Worm (Caenorhabditis elegans) whole organism, L1 larva: ENCODE data around the gene W02B12.1.

Experiments used
- C04F5.9 ChIP-seq: sonication (generic microtip); optimal IDR thresholded peaks from 2 replicates; lab custom pipeline; 2016; ENCODE audit warnings: missing genetic modification characterization, missing compliant biosample characterization
- C34B4.2 ChIP-seq: sonication (generic microtip); optimal IDR thresholded peaks from 2 replicates; lab custom pipeline; 2017; ENCODE audit warnings: mild to moderate bottlenecking, missing genetic modification characterization, missing compliant biosample characterization
- Y116A8C.19 ChIP-seq: sonication (generic microtip); optimal IDR thresholded peaks from 2 replicates; lab custom pipeline; 2016; ENCODE audit warnings: missing compliant biosample characterization, missing genetic modification characterization, borderline replicate concordance
- alr-1 ChIP-seq: fragments of 200-800 bp; sonication (Bioruptor generic); optimal IDR thresholded peaks from 2 replicates; lab custom pipeline; 2018; ENCODE audit warnings: borderline replicate concordance, mild to moderate bottlenecking, missing genetic modification characterization, missing compliant biosample characterization
- ama-1 ChIP-seq: fragments of 150-350 bp; optimal IDR thresholded peaks from 2 replicates; lab custom pipeline; 2014
- blmp-1 ChIP-seq: fragments of 150-350 bp; optimal IDR thresholded peaks from 2 replicates; lab custom pipeline; 2014; ENCODE audit warnings: missing biosample characterization, missing genetic modification characterization
- ceh-82 ChIP-seq, 3 experiments: fragments of 150-350 bp in 1 of 3; sonication (generic microtip) in 2 of 3; optimal IDR thresholded peaks; 2 replicates each; lab custom pipeline; 2014 to 2017; ENCODE audit warnings: missing biosample characterization in 3 of 3, missing genetic modification characterization in 3 of 3
- ceh-88 ChIP-seq: fragments of 200-800 bp; sonication (Bioruptor generic); IDR thresholded peaks from 2 replicates; pipeline ENCODE4 v1.3.6; 2022; ENCODE audit warnings: missing genetic modification characterization, missing compliant biosample characterization
- ces-1 ChIP-seq: fragments of 150-350 bp; optimal IDR thresholded peaks from 2 replicates; lab custom pipeline; 2014; ENCODE audit warnings: missing biosample characterization, missing genetic modification reagents, missing genetic modification characterization
- dpl-1 ChIP-seq, 3 experiments: fragments of 150-350 bp in 2 of 3; sonication (generic microtip) in 1 of 3; optimal IDR thresholded peaks; 2 replicates each; lab custom pipeline; 2014 to 2017; ENCODE audit warnings: missing biosample characterization in 3 of 3, missing genetic modification characterization in 3 of 3, missing genetic modification reagents in 3 of 3
- efl-1 ChIP-seq, 4 experiments: fragments of 150-350 bp; optimal IDR thresholded peaks in 3 of 4; peaks in 1 of 4; 1 replicate in 1 of 4; 2 replicates in 3 of 4; lab custom pipeline; 2014; ENCODE audit warnings: missing biosample characterization in 2 of 4, missing genetic modification characterization in 2 of 4, missing genetic modification reagents in 2 of 4
- efl-3 ChIP-seq: fragments of 200-800 bp; sonication (Bioruptor generic); optimal IDR thresholded peaks from 2 replicates; lab custom pipeline; 2018; ENCODE audit warnings: mild to moderate bottlenecking, missing genetic modification characterization, missing compliant biosample characterization
- egl-27 ChIP-seq, 2 experiments: fragments of 150-350 bp in 1 of 2; sonication (generic microtip); optimal IDR thresholded peaks; 3 replicates each; lab custom pipeline; 2017 to 2018; ENCODE audit warnings: missing biosample characterization in 2 of 2, missing genetic modification characterization in 2 of 2, missing genetic modification reagents in 2 of 2
- elt-3 ChIP-seq, 6 experiments: fragments of 150-350 bp in 1 of 6; sonication (generic microtip); optimal IDR thresholded peaks; 2 replicates each; lab custom pipeline; 2017 to 2018; ENCODE audit warnings: missing biosample characterization in 6 of 6, missing genetic modification characterization in 6 of 6, inconsistent platforms in 1 of 6
- fkh-10 ChIP-seq: sonication (generic microtip); optimal IDR thresholded peaks from 2 replicates; lab custom pipeline; 2017; ENCODE audit warnings: missing biosample characterization, missing genetic modification reagents, missing genetic modification characterization
- fkh-4 ChIP-seq: sonication (generic microtip); optimal IDR thresholded peaks from 2 replicates; lab custom pipeline; 2016; ENCODE audit warnings: missing compliant biosample characterization, missing genetic modification characterization, borderline replicate concordance
- hlh-17 ChIP-seq: fragments of 200-800 bp; sonication (Bioruptor generic); optimal IDR thresholded peaks from 2 replicates; lab custom pipeline; 2018; ENCODE audit warnings: missing genetic modification characterization, mild to moderate bottlenecking, missing compliant biosample characterization, moderate library complexity, borderline replicate concordance
- hlh-4 ChIP-seq: sonication (generic microtip); optimal IDR thresholded peaks from 2 replicates; lab custom pipeline; 2016; ENCODE audit warnings: mild to moderate bottlenecking, missing genetic modification characterization, missing compliant biosample characterization
- hpl-2 ChIP-seq: fragments of 150-350 bp; optimal IDR thresholded peaks from 2 replicates; lab custom pipeline; 2014; ENCODE audit warnings: missing biosample characterization, missing genetic modification reagents, missing genetic modification characterization
- irx-1 ChIP-seq: sonication (generic microtip); optimal IDR thresholded peaks from 2 replicates; lab custom pipeline; 2016; ENCODE audit warnings: missing genetic modification characterization, missing compliant biosample characterization
- isw-1 ChIP-seq: fragments of 200-800 bp; sonication (Bioruptor generic); IDR thresholded peaks from 2 replicates; pipeline ENCODE4 v1.3.6; 2022; ENCODE audit warnings: missing genetic modification characterization, missing compliant biosample characterization
- jun-1 ChIP-seq: fragments of 150-350 bp; optimal IDR thresholded peaks from 2 replicates; lab custom pipeline; 2014; ENCODE audit warnings: missing biosample characterization, missing genetic modification reagents, missing genetic modification characterization
- lin-13 ChIP-seq: fragments of 150-350 bp; optimal IDR thresholded peaks from 2 replicates; lab custom pipeline; 2014; ENCODE audit warnings: missing biosample characterization, missing genetic modification reagents, missing genetic modification characterization
- lin-14 ChIP-seq: fragments of 200-800 bp; sonication (Bioruptor generic); optimal IDR thresholded peaks from 2 replicates; lab custom pipeline; 2018; ENCODE audit warnings: mild to moderate bottlenecking, missing genetic modification characterization, moderate library complexity, missing compliant biosample characterization
- lin-35 ChIP-seq, 2 experiments: fragments of 150-350 bp; optimal IDR thresholded peaks; 2 replicates each; lab custom pipeline; 2014; ENCODE audit warnings: missing biosample characterization in 2 of 2, missing genetic modification characterization in 2 of 2, missing genetic modification reagents in 2 of 2
- lin-39 ChIP-seq: fragments of 150-350 bp; optimal IDR thresholded peaks from 2 replicates; lab custom pipeline; 2014; ENCODE audit warnings: missing biosample characterization, missing genetic modification reagents, missing genetic modification characterization
- mdl-1 ChIP-seq, 2 experiments: fragments of 150-350 bp; optimal IDR thresholded peaks; 2 replicates each; lab custom pipeline; 2014 to 2017; ENCODE audit warnings: missing biosample characterization in 2 of 2, missing genetic modification characterization in 2 of 2, inconsistent platforms in 1 of 2
- nhr-12 ChIP-seq: sonication (generic microtip); optimal IDR thresholded peaks from 2 replicates; lab custom pipeline; 2017; ENCODE audit warnings: missing biosample characterization, missing genetic modification characterization
- nhr-20 ChIP-seq: sonication (generic microtip); optimal IDR thresholded peaks from 2 replicates; lab custom pipeline; 2016; ENCODE audit warnings: mild to moderate bottlenecking, missing genetic modification characterization, missing compliant biosample characterization
- nhr-237 ChIP-seq: fragments of 150-350 bp; optimal IDR thresholded peaks from 2 replicates; lab custom pipeline; 2014; ENCODE audit warnings: missing biosample characterization, missing genetic modification characterization
- nhr-28 ChIP-seq: fragments of 150-350 bp; optimal IDR thresholded peaks from 2 replicates; lab custom pipeline; 2014; ENCODE audit warnings: missing biosample characterization, missing genetic modification characterization
- nhr-71 ChIP-seq: sonication (generic microtip); optimal IDR thresholded peaks from 2 replicates; lab custom pipeline; 2016; ENCODE audit warnings: mild to moderate bottlenecking, missing genetic modification characterization, moderate library complexity, missing compliant biosample characterization
- nhr-84 ChIP-seq: sonication (generic microtip); optimal IDR thresholded peaks from 2 replicates; lab custom pipeline; 2017; ENCODE audit warnings: missing biosample characterization, missing genetic modification characterization
- nhr-85 ChIP-seq: sonication (generic microtip); peaks from one replicate; lab custom pipeline; 2016; ENCODE audit warnings: missing genetic modification characterization, inconsistent platforms, missing compliant biosample characterization
- nhr-90 ChIP-seq: sonication (generic microtip); optimal IDR thresholded peaks from 2 replicates; lab custom pipeline; 2016; ENCODE audit warnings: mild to moderate bottlenecking, missing genetic modification characterization, missing compliant biosample characterization; ENCODE audit not compliant: poor library complexity
- pag-3 ChIP-seq: sonication (generic microtip); optimal IDR thresholded peaks from 2 replicates; lab custom pipeline; 2017; ENCODE audit warnings: missing genetic modification characterization, mild to moderate bottlenecking, missing compliant biosample characterization, antibody characterized with exemption, borderline replicate concordance; ENCODE audit not compliant: insufficient read depth
- pax-3 ChIP-seq: fragments of 200-800 bp; sonication (Bioruptor generic); optimal IDR thresholded peaks from 2 replicates; lab custom pipeline; 2018; ENCODE audit warnings: mild to moderate bottlenecking, missing genetic modification characterization, moderate library complexity, missing compliant biosample characterization
- skn-1 ChIP-seq: fragments of 150-350 bp; optimal IDR thresholded peaks from 2 replicates; lab custom pipeline; 2014; ENCODE audit warnings: missing biosample characterization, missing genetic modification characterization
- snpc-4 ChIP-seq: fragments of 150-350 bp; optimal IDR thresholded peaks from 2 replicates; lab custom pipeline; 2014; ENCODE audit warnings: missing biosample characterization, missing genetic modification characterization
- snu-23 ChIP-seq: sonication (generic microtip); optimal IDR thresholded peaks from 2 replicates; lab custom pipeline; 2016; ENCODE audit warnings: missing genetic modification characterization, missing compliant biosample characterization
- sup-37 ChIP-seq: fragments of 200-800 bp; sonication (Bioruptor generic); optimal IDR thresholded peaks from 2 replicates; lab custom pipeline; 2018; ENCODE audit warnings: mild to moderate bottlenecking, missing genetic modification characterization, missing compliant biosample characterization
- tbx-2 ChIP-seq: sonication (generic microtip); optimal IDR thresholded peaks from 2 replicates; lab custom pipeline; 2016; ENCODE audit warnings: missing genetic modification characterization, missing compliant biosample characterization
- tlp-1 ChIP-seq: fragments of 150-350 bp; optimal IDR thresholded peaks from 2 replicates; lab custom pipeline; 2014; ENCODE audit warnings: missing biosample characterization, missing genetic modification characterization
- unc-130 ChIP-seq: fragments of 150-350 bp; optimal IDR thresholded peaks from 2 replicates; lab custom pipeline; 2017; ENCODE audit warnings: missing biosample characterization, missing genetic modification characterization, inconsistent platforms
- unc-62 ChIP-seq: fragments of 150-350 bp; optimal IDR thresholded peaks from 2 replicates; lab custom pipeline; 2014; ENCODE audit warnings: missing biosample characterization, missing genetic modification reagents, missing genetic modification characterization
- xbp-1 ChIP-seq: sonication (generic microtip); optimal IDR thresholded peaks from 2 replicates; lab custom pipeline; 2016; ENCODE audit warnings: missing genetic modification characterization, missing compliant biosample characterization
- ztf-4 ChIP-seq: fragments of 150-350 bp; optimal IDR thresholded peaks from 2 replicates; lab custom pipeline; 2014; ENCODE audit warnings: missing biosample characterization, missing genetic modification characterization

W02B12.1 gene

ce11 chrII:11471916-11472315 is 23.1 kb downstream of the W02B12.1 start, which contains the start of gene mfn-1:
Gene mfn-1 (minus strand): TSS chrII:11472016.
- TF ChIP-seq efl-1 (optimal IDR thresholded peaks at IDR 0.05; lab: Kevin White, UChicago) (no peak), efl-1 (GFP tag; optimal IDR thresholded peaks at IDR 0.05 in 1 of 2; lab: Kevin White, UChicago) (peak in 1 of 2 experiments; percentile 26), jun-1 (tag; lab: Kevin White, UChicago) (no peak)
- TF ChIP-seq, all 84 proteins: peak for 1

- TF ChIP-seq nhr-71 (tag; lab: Kevin White, UChicago) (peak; percentile 48), elt-3 (tag; optimal IDR thresholded peaks at IDR 0.05; lab: Kevin White, UChicago) (peak; percentile 2 to 93 (median 73)), unc-130 (tag; lab: Kevin White, UChicago) (peak; percentile 22), C34B4.2 (no peak), ama-1 (no peak), lin-14 (peak; percentile 59), snu-23 (GFP tag; lab: Kevin White, UChicago) (peak; percentile 31), fkh-4 (tag; lab: Kevin White, UChicago) (no peak), mdl-1 (tag; optimal IDR thresholded peaks at IDR 0.05; lab: Kevin White, UChicago) (peak in 1 of 2 experiments; percentile 71), lin-35 (GFP tag; optimal IDR thresholded peaks at IDR 0.05; lab: Kevin White, UChicago) (peak in 1 of 2 experiments; percentile 56), tlp-1 (no peak), nhr-85 (tag; lab: Kevin White, UChicago) (peak; percentile 72), nhr-237 (tag; lab: Kevin White, UChicago) (no peak), nhr-20 (tag; lab: Kevin White, UChicago) (peak; percentile 65), blmp-1 (tag; lab: Kevin White, UChicago) (peak; percentile 97), lin-39 (tag; lab: Kevin White, UChicago) (no peak), tbx-2 (tag; lab: Kevin White, UChicago) (peak; percentile 2), pag-3 (tag; lab: Kevin White, UChicago) (no peak), nhr-90 (tag; lab: Kevin White, UChicago) (peak; percentile 13), skn-1 (tag; lab: Kevin White, UChicago) (no peak), dpl-1 (GFP tag; optimal IDR thresholded peaks at IDR 0.05; lab: Kevin White, UChicago) (peak in 1 of 3 experiments; percentile 30), Y116A8C.19 (no peak)
Observed at ce11 chrII:11472542-11472941, 23.7 kb downstream of the W02B12.1 start.

DNA sequence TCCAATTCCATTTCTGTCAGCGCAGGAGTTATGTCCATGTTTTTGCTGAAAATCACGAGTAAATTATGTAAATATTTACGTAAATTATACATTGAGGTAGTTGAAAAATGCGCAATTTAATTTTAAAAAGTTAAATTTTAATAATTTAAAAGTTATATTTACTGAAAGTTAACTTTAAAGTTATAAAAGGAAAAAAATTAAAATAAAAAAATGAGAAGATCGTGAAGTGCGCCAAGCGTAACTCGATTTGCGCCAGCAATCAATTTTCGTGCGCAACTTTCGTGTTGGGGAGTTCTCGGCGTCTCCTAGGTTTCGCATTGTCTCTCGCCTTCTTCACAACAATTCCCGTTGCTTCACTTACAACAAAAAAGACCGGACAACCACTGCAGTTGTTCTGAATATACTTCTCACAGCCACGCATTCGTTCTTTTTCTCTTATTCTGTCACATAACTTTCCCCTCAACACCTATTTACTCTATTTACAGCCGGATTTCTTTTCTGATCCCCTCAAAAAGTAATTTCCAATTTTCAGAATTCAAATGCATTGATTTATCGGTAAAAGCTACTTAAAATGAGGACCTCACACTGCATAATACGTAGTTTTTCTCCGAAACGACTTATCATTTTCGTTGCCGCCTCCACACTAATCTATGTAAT is 24.8 kb downstream of the W02B12.1 start, which contains the start of the genes metl-1 and W02B12.11:
metl-1 (minus strand) TSS at position 51 of the 657 bp plus-strand sequence.
W02B12.11 (plus strand) TSS at position 337 of the 657 bp plus-strand sequence.
- TF ChIP-seq nhr-84 (tag; lab: Kevin White, UChicago) = no peak
- peak; percentile 81 for TF ChIP-seq snpc-4 (tag; lab: Kevin White, UChicago)
- TF ChIP-seq irx-1 (tag; lab: Kevin White, UChicago) = peak; percentile 74
- no peak for TF ChIP-seq nhr-12 (tag; lab: Kevin White, UChicago)
- peak; percentile 4 for TF ChIP-seq hpl-2 (GFP tag; lab: Kevin White, UChicago)
- peak; percentile 9 for TF ChIP-seq sup-37 (GFP tag; lab: Kevin White, UChicago)
- peak; percentile 88 for TF ChIP-seq tbx-2 (tag; lab: Kevin White, UChicago)
- peak; percentile 92 for TF ChIP-seq nhr-71 (tag; lab: Kevin White, UChicago)
- peak; percentile 88 for TF ChIP-seq lin-39 (tag; lab: Kevin White, UChicago)
- no peak for TF ChIP-seq alr-1 (tag; lab: Kevin White, UChicago)
- peak; percentile 52 for TF ChIP-seq pax-3
- no peak for TF ChIP-seq hlh-4 (tag; lab: Kevin White, UChicago)
- no peak for TF ChIP-seq hlh-17 (GFP tag; lab: Kevin White, UChicago)
- TF ChIP-seq unc-62 (GFP tag; lab: Kevin White, UChicago) = no peak
- TF ChIP-seq pag-3 (tag; lab: Kevin White, UChicago) = no peak
- TF ChIP-seq C04F5.9 (tag; lab: Kevin White, UChicago) = peak; percentile 69
- TF ChIP-seq ztf-4 (tag; lab: Kevin White, UChicago) = peak; percentile 80
- peak; percentile 28 for TF ChIP-seq efl-3 (GFP tag; lab: Kevin White, UChicago)
- TF ChIP-seq dpl-1 (GFP tag; optimal IDR thresholded peaks at IDR 0.05; lab: Kevin White, UChicago) = peak; percentile 74 to 81 (median 81)
- TF ChIP-seq ceh-88 (GFP tag; lab: Robert Waterston, UW) = 0 out of 2 replicates have a peak, but pooled peaks have one; percentile 40
- peak; percentile 82 for TF ChIP-seq isw-1 (GFP tag; lab: Robert Waterston, UW)
- TF ChIP-seq lin-13 (GFP tag; lab: Kevin White, UChicago) = peak; percentile 67
- peak; percentile 51 for TF ChIP-seq fkh-10
- peak; percentile 85 for TF ChIP-seq xbp-1
- TF ChIP-seq ces-1 (GFP tag; lab: Kevin White, UChicago) = no peak
- TF ChIP-seq egl-27 (tag; optimal IDR thresholded peaks at IDR 0.05; lab: Kevin White, UChicago) = no peak
- no peak for TF ChIP-seq nhr-28 (tag; lab: Kevin White, UChicago)
- TF ChIP-seq ceh-82 (tag; optimal IDR thresholded peaks at IDR 0.05; lab: Kevin White, UChicago) = peak; percentile 86 to 93 (median 90)
